Worm (Caenorhabditis elegans): ENCODE measurements around the gene C06A1.3.

DNA sequence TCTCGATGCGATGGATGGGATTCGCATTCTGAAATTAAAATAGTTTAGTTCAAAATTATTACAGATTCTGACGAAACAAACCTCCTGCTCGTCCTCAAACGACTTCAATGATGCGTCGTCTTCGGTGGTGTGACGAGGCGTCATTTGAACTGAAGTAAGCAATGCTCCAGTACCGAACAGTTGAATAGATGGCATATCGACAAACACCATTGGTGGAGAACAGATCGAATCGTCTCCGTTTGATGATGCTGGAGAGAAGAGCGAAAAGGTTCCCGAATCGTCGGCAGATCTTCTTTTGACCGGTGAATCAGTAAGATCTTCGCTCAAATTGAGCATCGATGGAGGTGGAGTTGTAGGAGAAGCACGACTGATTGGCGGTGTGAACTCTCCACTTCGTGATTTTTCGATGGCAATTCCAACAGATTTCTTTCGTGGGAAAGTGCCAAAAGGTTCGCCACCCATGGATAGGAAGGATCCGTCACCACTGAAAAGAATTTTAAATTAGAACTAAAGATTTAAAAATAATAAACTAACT lies 27.6 kb upstream of the C06A1.3 start:
- TF ChIP-seq ztf-4 (tag; optimal IDR thresholded peaks at IDR 0.05) (no peak), zag-1 (tag; optimal IDR thresholded peaks at IDR 0.05) (no peak), lin-13 (GFP tag; optimal IDR thresholded peaks at IDR 0.05) (no peak), hpl-2 (GFP tag; optimal IDR thresholded peaks at IDR 0.05) (no peak), nhr-90 (tag; optimal IDR thresholded peaks at IDR 0.05; ENCODE audit: poor library complexity) (no peak), fos-1 (tag; optimal IDR thresholded peaks at IDR 0.05) (no peak), ceh-82 (tag; optimal IDR thresholded peaks at IDR 0.05) (no peak), egl-27 (tag; optimal IDR thresholded peaks at IDR 0.05) (no peak), blmp-1 (tag; optimal IDR thresholded peaks at IDR 0.05) (no peak), pqm-1 (tag; optimal IDR thresholded peaks at IDR 0.05) (no peak)

All from whole organism, L1 larva.